Worm (Caenorhabditis elegans): ENCODE results near the gene F32D8.4.

DNA sequence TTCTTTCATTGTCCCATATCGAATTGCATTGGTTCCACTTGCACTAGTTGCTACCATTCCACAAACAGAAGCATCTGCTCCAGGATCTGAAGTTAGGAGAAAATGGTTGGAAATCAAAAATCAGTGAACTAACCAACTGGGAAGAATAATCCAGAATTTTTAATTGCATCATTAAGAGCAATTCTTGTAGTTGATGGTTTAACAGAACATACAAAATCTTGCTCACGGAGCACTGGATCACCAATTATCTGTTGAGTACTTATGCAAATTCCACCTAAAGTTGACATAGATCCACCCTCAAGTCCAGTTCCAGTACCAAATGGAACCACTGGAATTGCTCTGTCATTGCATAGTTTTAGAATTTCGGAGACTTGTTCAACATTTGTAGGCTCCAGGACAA, 3.6 kb downstream of the F32D8.4 start:
- no peak for TF ChIP-seq ham-2 (GFP tag; optimal IDR thresholded peaks at IDR 0.05)
- TF ChIP-seq M03D4.4 (tag; optimal IDR thresholded peaks at IDR 0.05), result no peak
- TF ChIP-seq elt-1 (tag; optimal IDR thresholded peaks at IDR 0.05; ENCODE audit: borderline replicate concordance, insufficient read depth), result no peak
- TF ChIP-seq lin-32 (GFP tag; optimal IDR thresholded peaks at IDR 0.05), result no peak
- TF ChIP-seq pha-4 (tag; optimal IDR thresholded peaks at IDR 0.05), result no peak
- no peak for TF ChIP-seq snpc-4 (tag; optimal IDR thresholded peaks at IDR 0.05)
- no peak for TF ChIP-seq nhr-12 (tag; optimal IDR thresholded peaks at IDR 0.05)
- no peak for TF ChIP-seq nhr-28 (tag; optimal IDR thresholded peaks at IDR 0.05)

Measured in whole organism, mixed stage, embryonic.